Worm (Caenorhabditis elegans): Measurements from ENCODE around the gene col-172.

The col-172 gene

DNA sequence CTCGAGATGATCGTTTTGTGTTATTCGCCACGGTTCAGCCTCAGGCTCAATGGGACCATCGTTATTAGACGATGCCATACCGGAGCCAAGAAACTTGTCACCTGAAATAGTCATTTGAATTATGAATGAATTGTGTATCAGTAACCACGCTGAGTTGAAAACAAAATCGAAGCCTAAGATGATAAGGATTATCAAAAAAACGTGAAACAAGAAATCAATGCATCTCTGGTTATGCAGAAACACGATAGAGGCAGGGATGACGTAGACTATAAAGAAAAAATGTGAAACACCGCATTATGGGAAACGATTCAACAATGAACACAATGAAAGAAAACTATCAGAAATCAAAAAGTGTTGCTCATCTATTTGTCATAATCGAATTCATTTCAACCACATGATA lies 50.3 kb downstream of the col-172 start, which contains the start of gene smf-1:
Gene smf-1 (minus strand): TSS at position 101 of the 400 bp plus-strand sequence.
- no peak for TF ChIP-seq ceh-31 (tag; optimal IDR thresholded peaks at IDR 0.05)
- no peak for TF ChIP-seq ets-4 (tag; optimal IDR thresholded peaks at IDR 0.05)
- no peak for TF ChIP-seq syd-9 (tag; optimal IDR thresholded peaks at IDR 0.05)
- no peak for TF ChIP-seq hlh-13 (GFP tag; optimal IDR thresholded peaks at IDR 0.05)
- no peak for TF ChIP-seq ceh-6 (GFP tag; optimal IDR thresholded peaks at IDR 0.05)
- TF ChIP-seq ceh-30 (tag; optimal IDR thresholded peaks at IDR 0.05) = no peak
- no peak for TF ChIP-seq Y22D7AL.16 (tag; optimal IDR thresholded peaks at IDR 0.05)
- no peak for TF ChIP-seq F13H6.1 (tag; optimal IDR thresholded peaks at IDR 0.05)
- no peak for TF ChIP-seq K02D7.2 (tag; optimal IDR thresholded peaks at IDR 0.05)
- TF ChIP-seq pros-1 (tag; optimal IDR thresholded peaks at IDR 0.05) = no peak
- no peak for TF ChIP-seq pat-9 (tag; optimal IDR thresholded peaks at IDR 0.05)
- no peak for TF ChIP-seq pha-4 (tag; optimal IDR thresholded peaks at IDR 0.05)
- no peak for TF ChIP-seq rnt-1 (tag; optimal IDR thresholded peaks at IDR 0.05)
- no peak for TF ChIP-seq fkh-10 (GFP tag; optimal IDR thresholded peaks at IDR 0.05)
- no peak for TF ChIP-seq lin-11 (tag; optimal IDR thresholded peaks at IDR 0.05)
- no peak for TF ChIP-seq pha-2 (tag; optimal IDR thresholded peaks at IDR 0.05)
- no peak for TF ChIP-seq T23F11.4 (GFP tag; optimal IDR thresholded peaks at IDR 0.05)
- TF ChIP-seq ttx-3 (tag; optimal IDR thresholded peaks at IDR 0.05) = no peak
- TF ChIP-seq che-1 (tag; optimal IDR thresholded peaks at IDR 0.05) = no peak
- no peak for TF ChIP-seq mec-3 (tag; optimal IDR thresholded peaks at IDR 0.05; ENCODE audit: borderline replicate concordance)

All from whole organism, late embryonic.